Fruit fly (Drosophila melanogaster) whole organism, embryonic: ENCODE data around the gene CG12362.

Source experiments
- Abd-B ChIP-seq: fragments of 200-800 bp; sonication (Bioruptor generic); optimal IDR thresholded peaks from 2 replicates; lab custom pipeline; 2018; ENCODE audit warnings: missing biosample characterization, mild to moderate bottlenecking, missing genetic modification characterization, moderate library complexity
- Adf1 ChIP-seq: fragments of 200-800 bp; sonication (Bioruptor generic); IDR thresholded peaks from 2 replicates; pipeline ENCODE4 v1.3.6; 2022; ENCODE audit warnings: missing biosample characterization, missing genetic modification characterization
- B-H2 ChIP-seq: fragments of 200-800 bp; sonication (Bioruptor generic); optimal IDR thresholded peaks from 2 replicates; lab custom pipeline; 2018; ENCODE audit warnings: missing biosample characterization, mild to moderate bottlenecking, missing genetic modification characterization
- CG10274 ChIP-seq: fragments of 200-800 bp; sonication (Bioruptor generic); optimal IDR thresholded peaks from 3 replicates; lab custom pipeline; 2017; ENCODE audit warnings: missing biosample characterization, mild to moderate bottlenecking, missing genetic modification characterization
- CG10462 ChIP-seq: fragments of 200-800 bp; sonication (Bioruptor generic); optimal IDR thresholded peaks from 2 replicates; lab custom pipeline; 2016; ENCODE audit warnings: missing biosample characterization, missing genetic modification characterization
- CG10565 ChIP-seq: fragments of 200-800 bp; sonication (Bioruptor generic); optimal IDR thresholded peaks from 3 replicates; lab custom pipeline; 2016; ENCODE audit warnings: missing biosample characterization, mild to moderate bottlenecking, missing genetic modification characterization
- CG10959 ChIP-seq: fragments of 200-800 bp; sonication (Bioruptor generic); IDR thresholded peaks from 2 replicates; pipeline ENCODE4 v1.3.6; 2022; ENCODE audit warnings: missing biosample characterization, missing genetic modification characterization
- CG11247 ChIP-seq: fragments of 200-800 bp; sonication (Bioruptor generic); IDR thresholded peaks from 2 replicates; pipeline ENCODE4 v1.3.6; 2022; ENCODE audit warnings: missing biosample characterization, missing genetic modification characterization
- CG13894 ChIP-seq: fragments of 200-800 bp; sonication (Bioruptor generic); optimal IDR thresholded peaks from 3 replicates; lab custom pipeline; 2018; ENCODE audit warnings: missing biosample characterization, mild to moderate bottlenecking, missing genetic modification characterization, moderate library complexity
- CG14441 ChIP-seq: fragments of 200-800 bp; sonication (Bioruptor generic); IDR thresholded peaks from 2 replicates; pipeline ENCODE4 v1.3.6; 2022; ENCODE audit warnings: missing biosample characterization, missing genetic modification characterization
- CG14710 ChIP-seq: fragments of 200-800 bp; sonication (Bioruptor generic); optimal IDR thresholded peaks from 3 replicates; lab custom pipeline; 2019; ENCODE audit warnings: missing biosample characterization, mild to moderate bottlenecking, missing genetic modification characterization, moderate library complexity
- CG15479 ChIP-seq: fragments of 200-800 bp; sonication (Bioruptor generic); optimal IDR thresholded peaks from 3 replicates; lab custom pipeline; 2019; ENCODE audit warnings: missing biosample characterization, mild to moderate bottlenecking, missing genetic modification characterization, moderate library complexity
- CG15601 ChIP-seq: fragments of 200-800 bp; sonication (Bioruptor generic); optimal IDR thresholded peaks from 3 replicates; lab custom pipeline; 2019; ENCODE audit warnings: missing biosample characterization, mild to moderate bottlenecking, missing genetic modification characterization, moderate library complexity
- CG17186 ChIP-seq: fragments of 200-800 bp; sonication (Bioruptor generic); optimal IDR thresholded peaks from 3 replicates; lab custom pipeline; 2017; ENCODE audit warnings: missing biosample characterization, missing genetic modification reagents, missing genetic modification characterization
- CG17612 ChIP-seq: fragments of 200-800 bp; sonication (Bioruptor generic); IDR thresholded peaks from 2 replicates; pipeline ENCODE4 v1.3.6; 2022; ENCODE audit warnings: missing biosample characterization, missing genetic modification characterization
- CG34376 ChIP-seq: fragments of 200-800 bp; sonication (Bioruptor generic); optimal IDR thresholded peaks from 2 replicates; lab custom pipeline; 2018; ENCODE audit warnings: missing biosample characterization, mild to moderate bottlenecking, missing genetic modification characterization
- CG34422 ChIP-seq: fragments of 200-800 bp; sonication (Bioruptor generic); IDR thresholded peaks from 3 replicates; pipeline ENCODE4 v1.3.6; 2022; ENCODE audit warnings: missing biosample characterization, missing genetic modification characterization
- CG3838 ChIP-seq: fragments of 200-800 bp; sonication (Bioruptor generic); optimal IDR thresholded peaks from 3 replicates; lab custom pipeline; 2016; ENCODE audit warnings: missing biosample characterization, missing genetic modification characterization
- CG6272 ChIP-seq: fragments of 200-800 bp; sonication (Bioruptor generic); IDR thresholded peaks from 2 replicates; pipeline ENCODE4 v1.3.6; 2022; ENCODE audit warnings: missing biosample characterization, missing genetic modification characterization
- CG6854 ChIP-seq: fragments of 200-800 bp; sonication (Bioruptor generic); optimal IDR thresholded peaks from 3 replicates; lab custom pipeline; 2017; ENCODE audit warnings: missing biosample characterization, mild to moderate bottlenecking, missing genetic modification characterization
- CHES-1-like ChIP-seq: fragments of 200-800 bp; sonication (Bioruptor generic); optimal IDR thresholded peaks from 2 replicates; lab custom pipeline; 2016; ENCODE audit warnings: missing biosample characterization, missing genetic modification characterization
- Deaf1 ChIP-seq: fragments of 200-800 bp; optimal IDR thresholded peaks from 3 replicates; lab custom pipeline; 2019; ENCODE audit warnings: missing biosample characterization, mild to moderate bottlenecking, missing genetic modification characterization, moderate library complexity
- Dfd ChIP-seq, 2 experiments: fragments of >200 bp; optimal IDR thresholded peaks; 2 replicates each; lab custom pipeline; 2017; ENCODE audit warnings: missing biosample characterization in 2 of 2, missing genetic modification characterization in 2 of 2
- E2f1 ChIP-seq: fragments of 200-800 bp; sonication (Bioruptor generic); IDR thresholded peaks from 2 replicates; pipeline ENCODE4 v1.3.6; 2022; ENCODE audit warnings: missing biosample characterization, missing genetic modification characterization
- Fer1 ChIP-seq: fragments of 200-800 bp; sonication (Bioruptor generic); optimal IDR thresholded peaks from 2 replicates; lab custom pipeline; 2017; ENCODE audit warnings: missing biosample characterization, mild to moderate bottlenecking, missing genetic modification characterization
- Fer2 ChIP-seq: fragments of 200-800 bp; sonication (Bioruptor generic); optimal IDR thresholded peaks from 2 replicates; lab custom pipeline; 2018; ENCODE audit warnings: missing biosample characterization, mild to moderate bottlenecking, missing genetic modification characterization, moderate library complexity
- Gug ChIP-seq: fragments of 200-800 bp; sonication (Bioruptor generic); IDR thresholded peaks from 4 replicates; pipeline ENCODE4 v1.3.6; 2022; ENCODE audit warnings: missing biosample characterization, missing genetic modification characterization
- H15 ChIP-seq: fragments of 200-800 bp; sonication (Bioruptor generic); IDR thresholded peaks from 3 replicates; pipeline ENCODE4 v1.3.6; 2022; ENCODE audit warnings: missing biosample characterization, missing genetic modification characterization
- HmgD ChIP-seq: fragments of 200-800 bp; sonication (Bioruptor generic); optimal IDR thresholded peaks from 3 replicates; lab custom pipeline; 2016; ENCODE audit warnings: missing biosample characterization, missing genetic modification characterization
- Lpt ChIP-seq: fragments of >200 bp; optimal IDR thresholded peaks from 2 replicates; lab custom pipeline; 2018; ENCODE audit warnings: missing biosample characterization, missing genetic modification characterization
- NFAT ChIP-seq: fragments of 200-800 bp; sonication (Bioruptor generic); IDR thresholded peaks from 2 replicates; pipeline ENCODE4 v1.3.6; 2022; ENCODE audit warnings: missing biosample characterization, missing genetic modification characterization
- Scr ChIP-seq: fragments of 200-800 bp; sonication (Bioruptor generic); IDR thresholded peaks from 2 replicates; pipeline ENCODE4 v1.3.6; 2022; ENCODE audit warnings: missing biosample characterization, missing genetic modification characterization; ENCODE audit not compliant: partially characterized antibody
- Usf ChIP-seq: fragments of 200-800 bp; sonication (Bioruptor generic); optimal IDR thresholded peaks from 2 replicates; lab custom pipeline; 2017; ENCODE audit warnings: missing genotype, missing biosample characterization, missing genetic modification characterization
- YL-1 ChIP-seq: fragments of 200-800 bp; sonication (Bioruptor generic); optimal IDR thresholded peaks from 3 replicates; lab custom pipeline; 2017; ENCODE audit warnings: missing biosample characterization, mild to moderate bottlenecking, missing genetic modification characterization
- bowl ChIP-seq: fragments of 200-800 bp; sonication (Bioruptor generic); IDR thresholded peaks from 2 replicates; pipeline ENCODE4 v1.3.6; 2022; ENCODE audit warnings: missing biosample characterization, missing genetic modification characterization
- cas ChIP-seq: fragments of 200-800 bp; sonication (Bioruptor generic); IDR thresholded peaks from 2 replicates; pipeline ENCODE4 v1.3.6; 2022; ENCODE audit warnings: missing biosample characterization, missing genetic modification characterization
- ci ChIP-seq: fragments of 200-800 bp; sonication (Bioruptor generic); IDR thresholded peaks from 3 replicates; pipeline ENCODE4 v1.3.6; 2022; ENCODE audit warnings: missing biosample characterization, missing genetic modification characterization
- corto ChIP-seq: fragments of 200-800 bp; sonication (Bioruptor generic); optimal IDR thresholded peaks from 2 replicates; lab custom pipeline; 2016; ENCODE audit warnings: missing biosample characterization, mild to moderate bottlenecking, missing genetic modification characterization, moderate library complexity
- dpn ChIP-seq, 2 experiments: fragments of 200-800 bp; sonication (Bioruptor generic); optimal IDR thresholded peaks; 3 replicates each; lab custom pipeline; 2016; ENCODE audit warnings: missing biosample characterization in 2 of 2, missing genetic modification characterization in 2 of 2
- ems ChIP-seq: fragments of 200-800 bp; sonication (Bioruptor generic); optimal IDR thresholded peaks from 3 replicates; lab custom pipeline; 2016; ENCODE audit warnings: missing biosample characterization, missing genetic modification characterization
- hkb ChIP-seq, 2 experiments: fragments of 200-800 bp in 1 of 2; fragments of >200 bp in 1 of 2; sonication (Bioruptor generic) in 1 of 2; IDR thresholded peaks in 1 of 2; optimal IDR thresholded peaks in 1 of 2; 2 replicates each; pipeline versions ENCODE4 v1.3.6 to Lab custom; 2017 to 2022; ENCODE audit warnings: missing biosample characterization in 1 of 2, missing genetic modification characterization in 1 of 2
- ind ChIP-seq: fragments of 200-800 bp; sonication (Bioruptor generic); optimal IDR thresholded peaks from 3 replicates; lab custom pipeline; 2016; ENCODE audit warnings: missing biosample characterization, missing genetic modification characterization
- lov ChIP-seq, 2 experiments: fragments of 200-800 bp in 1 of 2; fragments of >200 bp in 1 of 2; sonication (Bioruptor generic) in 1 of 2; IDR thresholded peaks in 1 of 2; optimal IDR thresholded peaks in 1 of 2; 2 replicates in 1 of 2; 3 replicates in 1 of 2; pipeline versions ENCODE4 v1.3.6 to Lab custom; 2017 to 2022; ENCODE audit warnings: missing biosample characterization in 1 of 2, missing genetic modification characterization in 1 of 2
- nerfin-2 ChIP-seq: fragments of 200-800 bp; sonication (Bioruptor generic); IDR thresholded peaks from 2 replicates; pipeline ENCODE4 v1.3.6; 2022; ENCODE audit warnings: missing biosample characterization, missing genetic modification characterization; ENCODE audit not compliant: partially characterized antibody
- onecut ChIP-seq: fragments of 200-800 bp; sonication (Bioruptor generic); IDR thresholded peaks from 2 replicates; pipeline ENCODE4 v1.3.6; 2022; ENCODE audit warnings: missing biosample characterization, missing genetic modification characterization
- peb ChIP-seq: fragments of 200-800 bp; sonication (Bioruptor generic); IDR thresholded peaks from 2 replicates; pipeline ENCODE4 v1.3.6; 2022; ENCODE audit warnings: missing biosample characterization, missing genetic modification characterization
- pfk ChIP-seq: fragments of 200-800 bp; sonication (Bioruptor generic); optimal IDR thresholded peaks from 2 replicates; lab custom pipeline; 2018; ENCODE audit warnings: missing biosample characterization, mild to moderate bottlenecking, missing genetic modification characterization, moderate library complexity
- ro ChIP-seq: fragments of 200-800 bp; sonication (Bioruptor generic); IDR thresholded peaks from 2 replicates; pipeline ENCODE4 v1.3.6; 2022; ENCODE audit warnings: missing biosample characterization, missing genetic modification characterization
- sens ChIP-seq: fragments of 200-800 bp; sonication (Bioruptor generic); peaks from one replicate; lab custom pipeline; 2016; ENCODE audit warnings: missing biosample characterization, missing genetic modification characterization
- tap ChIP-seq: fragments of 200-800 bp; optimal IDR thresholded peaks from 3 replicates; lab custom pipeline; 2019; ENCODE audit warnings: missing biosample characterization, mild to moderate bottlenecking, missing genetic modification characterization, moderate library complexity
- tin ChIP-seq: fragments of 200-800 bp; sonication (Bioruptor generic); optimal IDR thresholded peaks from 3 replicates; lab custom pipeline; 2016; ENCODE audit warnings: missing biosample characterization, missing genetic modification characterization
- trem ChIP-seq: fragments of 200-800 bp; optimal IDR thresholded peaks from 3 replicates; lab custom pipeline; 2019; ENCODE audit warnings: missing biosample characterization, mild to moderate bottlenecking, missing genetic modification characterization, moderate library complexity

CG12362 gene

dm6 chr3L:10428027-10428426, 15.4 kb downstream of the CG12362 start (continued):
- TF ChIP-seq Abd-B (GFP tag; lab: Kevin White, UChicago) (no peak), CG15601 (tag; lab: Kevin White, UChicago) (peak; percentile 44), Usf (GFP tag; lab: Kevin White, UChicago) (no peak), CG14441 (no peak), CG13894 (tag; lab: Kevin White, UChicago) (no peak), E2f1 (no peak), CHES-1-like (GFP tag; lab: Kevin White, UChicago) (no peak), B-H2 (GFP tag; lab: Kevin White, UChicago) (no peak), ems (GFP tag; lab: Kevin White, UChicago) (no peak), CG10462 (no peak), CG11247 (GFP tag; lab: Robert Waterston, UW) (no peak), corto (GFP tag; lab: Kevin White, UChicago) (no peak), bowl (GFP tag; lab: Robert Waterston, UW) (no peak), onecut (no peak), YL-1 (GFP tag; lab: Kevin White, UChicago) (no peak), CG14710 (tag; lab: Kevin White, UChicago) (peak; percentile 37), trem (tag; lab: Kevin White, UChicago) (no peak), CG3838 (GFP tag; lab: Kevin White, UChicago) (no peak), Fer2 (no peak), CG10959 (peak; percentile 19; the same call in 1 of the 2 replicates), nerfin-2 (no peak), CG10565 (GFP tag; lab: Kevin White, UChicago) (no peak), Adf1 (GFP tag; lab: Robert Waterston, UW) (no peak), CG10274 (GFP tag; lab: Kevin White, UChicago) (no peak), CG15479 (GFP tag; lab: Kevin White, UChicago) (no peak), cas (GFP tag; lab: Robert Waterston, UW) (no peak), CG17612 (GFP tag; lab: Robert Waterston, UW) (no peak), CG17186 (GFP tag; lab: Kevin White, UChicago) (no peak), tin (peak; percentile 47), Dfd (GFP tag; optimal IDR thresholded peaks at IDR 0.05; lab: Kevin White, UChicago) (no peak), CG34376 (GFP tag; lab: Kevin White, UChicago) (no peak), Lpt (GFP tag; lab: Kevin White, UChicago) (no peak), Scr (GFP tag; lab: Robert Waterston, UW) (no peak), tap (no peak), Fer1 (no peak), lov (optimal IDR thresholded peaks at IDR 0.05; lab: Kevin White, UChicago) (no peak), lov (GFP tag; IDR thresholded peaks at IDR 0.05; lab: Robert Waterston, UW) (no peak), Gug (GFP tag; lab: Robert Waterston, UW) (no peak), CG6854 (no peak), ind (peak; percentile 27), pfk (GFP tag; lab: Kevin White, UChicago) (no peak), H15 (GFP tag; lab: Robert Waterston, UW) (no peak), CG34422 (GFP tag; lab: Robert Waterston, UW) (no peak), HmgD (no peak), NFAT (GFP tag; lab: Robert Waterston, UW) (no peak), Deaf1 (tag; lab: Kevin White, UChicago) (no peak), dpn (GFP tag; optimal IDR thresholded peaks at IDR 0.05; lab: Kevin White, UChicago) (peak in 1 of 2 experiments; percentile 21), ro (GFP tag; lab: Robert Waterston, UW) (no peak), hkb (optimal IDR thresholded peaks at IDR 0.05; lab: Kevin White, UChicago) (no peak), hkb (GFP tag; IDR thresholded peaks at IDR 0.05; lab: Robert Waterston, UW) (peak; percentile 53; the same call in 1 of the 2 replicates), sens (peak; percentile 91), ci (GFP tag; lab: Robert Waterston, UW) (peak; percentile 69; the same call in 2 of the 3 replicates), peb (no peak), CG6272 (GFP tag; lab: Robert Waterston, UW) (no peak)
